Worm (Caenorhabditis elegans): ENCODE results near the gene T28A8.4.

T28A8.4 gene

ce11 chrIII:13503379-13503778 is at the start of gene T28A8.4:
Gene T28A8.4 (plus strand): TSS chrIII:13503679.
- no peak for TF ChIP-seq ceh-18 (tag; optimal IDR thresholded peaks at IDR 0.05)
- no peak for TF ChIP-seq ceh-30 (tag; optimal IDR thresholded peaks at IDR 0.05)
- no peak for TF ChIP-seq hlh-13 (GFP tag; optimal IDR thresholded peaks at IDR 0.05)
- no peak for TF ChIP-seq pha-4 (tag; optimal IDR thresholded peaks at IDR 0.05)
- no peak for TF ChIP-seq hlh-30 (tag; optimal IDR thresholded peaks at IDR 0.05; ENCODE audit: insufficient read depth)
- TF ChIP-seq ceh-6 (GFP tag; optimal IDR thresholded peaks at IDR 0.05): no peak
- no peak for TF ChIP-seq tbx-7 (tag; optimal IDR thresholded peaks at IDR 0.05)
- TF ChIP-seq gmeb-2 (tag; optimal IDR thresholded peaks at IDR 0.05): no peak
- no peak for TF ChIP-seq ceh-34 (tag; optimal IDR thresholded peaks at IDR 0.05)
- no peak for TF ChIP-seq dve-1 (tag; optimal IDR thresholded peaks at IDR 0.05)
- TF ChIP-seq rnt-1 (tag; optimal IDR thresholded peaks at IDR 0.05): no peak
- TF ChIP-seq hlh-8 (tag; optimal IDR thresholded peaks at IDR 0.05): no peak
- TF ChIP-seq unc-86 (tag; optimal IDR thresholded peaks at IDR 0.05): no peak
- TF ChIP-seq lim-6 (tag; optimal IDR thresholded peaks at IDR 0.05): no peak

ce11 chrIII:13455207-13455606 is 48.3 kb upstream of the T28A8.4 start, which contains the start of gene cua-1:
Gene cua-1 (minus strand): TSS chrIII:13455307.
- TF ChIP-seq K02D7.2 (tag; optimal IDR thresholded peaks at IDR 0.05): no peak
- no peak for TF ChIP-seq rnt-1 (tag; optimal IDR thresholded peaks at IDR 0.05)
- no peak for TF ChIP-seq ceh-24 (tag; optimal IDR thresholded peaks at IDR 0.05)
- no peak for TF ChIP-seq ceh-22 (tag; optimal IDR thresholded peaks at IDR 0.05)
- no peak for TF ChIP-seq pax-1 (tag; optimal IDR thresholded peaks at IDR 0.05)
- no peak for TF ChIP-seq hlh-30 (tag; optimal IDR thresholded peaks at IDR 0.05; ENCODE audit: insufficient read depth)
- TF ChIP-seq fkh-10 (GFP tag; optimal IDR thresholded peaks at IDR 0.05): no peak
- no peak for TF ChIP-seq tbx-7 (tag; optimal IDR thresholded peaks at IDR 0.05)
- no peak for TF ChIP-seq dmd-4 (tag; optimal IDR thresholded peaks at IDR 0.05; ENCODE audit: borderline replicate concordance)
- TF ChIP-seq hlh-13 (GFP tag; optimal IDR thresholded peaks at IDR 0.05): no peak
- TF ChIP-seq ets-4 (tag; optimal IDR thresholded peaks at IDR 0.05): no peak
- TF ChIP-seq C38D4.7 (GFP tag; optimal IDR thresholded peaks at IDR 0.05): no peak
- no peak for TF ChIP-seq unc-3 (GFP tag; conservative IDR thresholded peaks at IDR 0.05)
- no peak for TF ChIP-seq unc-3 (tag; optimal IDR thresholded peaks at IDR 0.05)
- TF ChIP-seq nfya-1 (tag; optimal IDR thresholded peaks at IDR 0.05): no peak
- TF ChIP-seq pha-4 (tag; optimal IDR thresholded peaks at IDR 0.05): no peak
- no peak for TF ChIP-seq ceh-9 (tag; optimal IDR thresholded peaks at IDR 0.05)
- TF ChIP-seq syd-9 (tag; optimal IDR thresholded peaks at IDR 0.05): no peak
- no peak for TF ChIP-seq elt-2 (tag; optimal IDR thresholded peaks at IDR 0.05)
- TF ChIP-seq ahr-1 (tag; optimal IDR thresholded peaks at IDR 0.05): no peak
- no peak for TF ChIP-seq K09A11.1 (tag; optimal IDR thresholded peaks at IDR 0.05; ENCODE audit: insufficient read depth)

ce11 chrIII:13455816-13456215 is 47.7 kb upstream of the T28A8.4 start:
- TF ChIP-seq unc-42 (tag; optimal IDR thresholded peaks at IDR 0.05): peak; percentile 15
- no peak for TF ChIP-seq pha-2 (tag; optimal IDR thresholded peaks at IDR 0.05)

DNA sequence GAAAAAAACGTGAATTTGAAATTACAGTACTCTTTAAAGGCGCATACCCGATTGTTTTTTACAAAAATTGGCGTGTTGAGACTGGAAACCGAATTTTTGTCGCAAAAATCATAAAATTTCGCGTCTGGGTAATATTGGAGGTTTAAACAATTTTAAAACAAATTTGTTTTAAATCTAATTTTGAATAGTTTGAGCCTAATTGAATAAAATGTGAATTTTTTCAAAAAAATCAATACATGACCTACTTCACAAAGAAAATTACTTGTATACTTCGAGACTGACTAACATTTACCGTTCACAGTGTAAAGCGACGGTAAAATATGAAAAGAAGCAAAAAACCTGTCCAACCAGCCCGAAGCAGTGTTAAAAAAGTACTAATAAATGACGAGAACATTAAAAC is 46.2 kb upstream of the T28A8.4 start:
- TF ChIP-seq lin-11 (tag; optimal IDR thresholded peaks at IDR 0.05) (no peak), unc-86 (tag; optimal IDR thresholded peaks at IDR 0.05) (no peak), mec-3 (tag; optimal IDR thresholded peaks at IDR 0.05; ENCODE audit: borderline replicate concordance) (no peak), unc-42 (tag; optimal IDR thresholded peaks at IDR 0.05) (no peak), ceh-22 (tag; optimal IDR thresholded peaks at IDR 0.05) (no peak), odd-2 (tag; optimal IDR thresholded peaks at IDR 0.05) (no peak), Y22D7AL.16 (tag; optimal IDR thresholded peaks at IDR 0.05) (no peak), hlh-15 (tag; optimal IDR thresholded peaks at IDR 0.05) (no peak), sdc-2 (tag; optimal IDR thresholded peaks at IDR 0.05) (no peak)

All from whole organism, late embryonic.